Fruit fly (Drosophila melanogaster) whole organism, prepupa: ENCODE measurements around the gene RpL14.

Experiments used
- CG6792 ChIP-seq: fragments of 200-800 bp; sonication (Bioruptor generic); optimal IDR thresholded peaks from 3 replicates; lab custom pipeline; 2016; ENCODE audit warnings: missing biosample characterization, missing genetic modification characterization
- CG9139 ChIP-seq: fragments of 200-800 bp; sonication (Bioruptor generic); optimal IDR thresholded peaks from 3 replicates; lab custom pipeline; 2017; ENCODE audit warnings: missing biosample characterization, mild to moderate bottlenecking, missing genetic modification characterization
- Met ChIP-seq: fragments of 200-800 bp; sonication (Bioruptor generic); optimal IDR thresholded peaks from 3 replicates; lab custom pipeline; 2016; ENCODE audit warnings: missing biosample characterization, missing genetic modification characterization
- Sox14 ChIP-seq: fragments of 200-800 bp; sonication (Bioruptor generic); optimal IDR thresholded peaks from 3 replicates; lab custom pipeline; 2016; ENCODE audit warnings: missing biosample characterization, missing genetic modification characterization
- Sox15 ChIP-seq: fragments of 200-800 bp; sonication (Bioruptor generic); optimal IDR thresholded peaks from 3 replicates; lab custom pipeline; 2016; ENCODE audit warnings: missing biosample characterization, missing genetic modification characterization
- cyc ChIP-seq: fragments of 200-800 bp; sonication (Bioruptor generic); optimal IDR thresholded peaks from 3 replicates; lab custom pipeline; 2016; ENCODE audit warnings: missing biosample characterization, missing genetic modification characterization

dm6 chr3L:8633614-8634325 lies 33.0 kb downstream of the RpL14 start, which contains the start of gene Cdc6:
- TF ChIP-seq CG6792 (no peak), Sox15 (no peak), Sox14 (GFP tag; lab: Kevin White, UChicago) (no peak), CG9139 (no peak), Met (no peak), cyc (GFP tag; lab: Kevin White, UChicago) (no peak)
